Fruit fly (Drosophila melanogaster) whole organism, prepupa: ENCODE results near the gene ppk31.

Source experiments
- Blimp-1 ChIP-seq: fragments of 200-800 bp; sonication (Bioruptor generic); optimal IDR thresholded peaks from 3 replicates; lab custom pipeline; 2017; ENCODE audit warnings: missing biosample characterization, missing genetic modification characterization, mild to moderate bottlenecking, moderate library complexity, missing genetic modification reagents
- CG10631 ChIP-seq: fragments of 200-800 bp; sonication (Bioruptor generic); optimal IDR thresholded peaks from 2 replicates; lab custom pipeline; 2016; ENCODE audit warnings: missing biosample characterization, missing genetic modification characterization
- CG10669 ChIP-seq: fragments of 200-800 bp; sonication (Bioruptor generic); optimal IDR thresholded peaks from 3 replicates; lab custom pipeline; 2018; ENCODE audit warnings: missing biosample characterization, mild to moderate bottlenecking, missing genetic modification characterization, moderate library complexity
- CG11294 ChIP-seq: fragments of 200-800 bp; sonication (Bioruptor generic); IDR thresholded peaks from 2 replicates; pipeline ENCODE4 v1.3.6; 2022; ENCODE audit warnings: missing biosample characterization, missing genetic modification characterization
- CG11762 ChIP-seq: fragments of 200-800 bp; sonication (Bioruptor generic); optimal IDR thresholded peaks from 3 replicates; lab custom pipeline; 2016; ENCODE audit warnings: missing biosample characterization, missing genetic modification characterization; ENCODE audit not compliant: insufficient read depth
- CG11902 ChIP-seq: fragments of 200-800 bp; sonication (Bioruptor generic); optimal IDR thresholded peaks from 3 replicates; lab custom pipeline; 2016; ENCODE audit warnings: missing biosample characterization, missing genetic modification characterization
- CG15336 ChIP-seq: fragments of 200-800 bp; sonication (Bioruptor generic); IDR thresholded peaks from 2 replicates; pipeline ENCODE4 v1.3.6; 2022; ENCODE audit warnings: missing biosample characterization, missing genetic modification characterization
- CG1621 ChIP-seq: fragments of 200-800 bp; sonication (Bioruptor generic); optimal IDR thresholded peaks from 3 replicates; lab custom pipeline; 2018; ENCODE audit warnings: missing biosample characterization, mild to moderate bottlenecking, missing genetic modification characterization
- CG16779 ChIP-seq: fragments of 200-800 bp; sonication (Bioruptor generic); optimal IDR thresholded peaks from 3 replicates; lab custom pipeline; 2017; ENCODE audit warnings: missing biosample characterization, mild to moderate bottlenecking, missing genetic modification characterization
- CG3032 ChIP-seq: fragments of 200-800 bp; optimal IDR thresholded peaks from 2 replicates; lab custom pipeline; 2019; ENCODE audit warnings: missing biosample characterization, mild to moderate bottlenecking, missing genetic modification characterization, moderate library complexity
- CG31627 ChIP-seq: fragments of 200-800 bp; sonication (Bioruptor generic); optimal IDR thresholded peaks from 3 replicates; lab custom pipeline; 2016; ENCODE audit warnings: missing biosample characterization, missing genetic modification characterization
- CG32006 ChIP-seq: fragments of 200-800 bp; sonication (Bioruptor generic); optimal IDR thresholded peaks from 3 replicates; lab custom pipeline; 2017; ENCODE audit warnings: missing biosample characterization, mild to moderate bottlenecking, missing genetic modification characterization
- CG6276 ChIP-seq: fragments of 200-800 bp; sonication (Bioruptor generic); optimal IDR thresholded peaks from 2 replicates; lab custom pipeline; 2017; ENCODE audit warnings: missing biosample characterization, mild to moderate bottlenecking, missing genetic modification characterization
- CG6792 ChIP-seq: fragments of 200-800 bp; sonication (Bioruptor generic); optimal IDR thresholded peaks from 3 replicates; lab custom pipeline; 2016; ENCODE audit warnings: missing biosample characterization, missing genetic modification characterization
- CG6854 ChIP-seq: fragments of 200-800 bp; sonication (Bioruptor generic); optimal IDR thresholded peaks from 2 replicates; lab custom pipeline; 2017; ENCODE audit warnings: missing biosample characterization, mild to moderate bottlenecking, missing genetic modification characterization
- CG7368 ChIP-seq: fragments of 200-800 bp; sonication (Bioruptor generic); optimal IDR thresholded peaks from 3 replicates; lab custom pipeline; 2016; ENCODE audit warnings: missing biosample characterization, missing genetic modification characterization
- CG8319 ChIP-seq: fragments of 200-800 bp; sonication (Bioruptor generic); optimal IDR thresholded peaks from 3 replicates; lab custom pipeline; 2016; ENCODE audit warnings: missing biosample characterization, missing genetic modification characterization
- CG8632 ChIP-seq: fragments of 200-800 bp; sonication (Bioruptor generic); optimal IDR thresholded peaks from 3 replicates; lab custom pipeline; 2016; ENCODE audit warnings: missing biosample characterization, missing genetic modification characterization
- CG9139 ChIP-seq: fragments of 200-800 bp; sonication (Bioruptor generic); optimal IDR thresholded peaks from 3 replicates; lab custom pipeline; 2017; ENCODE audit warnings: missing biosample characterization, mild to moderate bottlenecking, missing genetic modification characterization
- Eip78C ChIP-seq: fragments of 200-800 bp; sonication (Bioruptor generic); peaks from one replicate; lab custom pipeline; 2016; ENCODE audit warnings: missing biosample characterization, missing genetic modification characterization
- Ets21C ChIP-seq: fragments of 200-800 bp; sonication (Bioruptor generic); optimal IDR thresholded peaks from 3 replicates; lab custom pipeline; 2016; ENCODE audit warnings: missing biosample characterization, missing genetic modification characterization
- Ets96B ChIP-seq: fragments of 200-800 bp; optimal IDR thresholded peaks from 2 replicates; lab custom pipeline; 2019; ENCODE audit warnings: missing biosample characterization, mild to moderate bottlenecking, missing genetic modification characterization, moderate library complexity
- Gug ChIP-seq: fragments of 200-800 bp; sonication (Bioruptor generic); IDR thresholded peaks from 2 replicates; pipeline ENCODE4 v1.3.6; 2022; ENCODE audit warnings: missing biosample characterization, missing genetic modification characterization
- Hr39 ChIP-seq: fragments of 200-800 bp; sonication (Bioruptor generic); optimal IDR thresholded peaks from 2 replicates; lab custom pipeline; 2016; ENCODE audit warnings: missing biosample characterization, missing genetic modification characterization
- Hr4 ChIP-seq: fragments of 200-800 bp; sonication (Bioruptor generic); optimal IDR thresholded peaks from 3 replicates; lab custom pipeline; 2016; ENCODE audit warnings: missing biosample characterization, missing genetic modification characterization
- Met ChIP-seq: fragments of 200-800 bp; sonication (Bioruptor generic); optimal IDR thresholded peaks from 3 replicates; lab custom pipeline; 2016; ENCODE audit warnings: missing biosample characterization, missing genetic modification characterization
- OdsH ChIP-seq: fragments of 200-800 bp; sonication (Bioruptor generic); optimal IDR thresholded peaks from 3 replicates; lab custom pipeline; 2016; ENCODE audit warnings: missing biosample characterization, missing genetic modification characterization
- Smox ChIP-seq: fragments of 200-800 bp; sonication (Bioruptor generic); optimal IDR thresholded peaks from 3 replicates; lab custom pipeline; 2016; ENCODE audit warnings: missing biosample characterization, missing genetic modification characterization
- Sox102F ChIP-seq: fragments of 200-800 bp; sonication (Bioruptor generic); optimal IDR thresholded peaks from 2 replicates; lab custom pipeline; 2016; ENCODE audit warnings: missing biosample characterization, mild to moderate bottlenecking, missing genetic modification characterization
- Sox14 ChIP-seq: fragments of 200-800 bp; sonication (Bioruptor generic); optimal IDR thresholded peaks from 3 replicates; lab custom pipeline; 2016; ENCODE audit warnings: missing biosample characterization, missing genetic modification characterization
- Sox15 ChIP-seq: fragments of 200-800 bp; sonication (Bioruptor generic); optimal IDR thresholded peaks from 3 replicates; lab custom pipeline; 2016; ENCODE audit warnings: missing biosample characterization, missing genetic modification characterization
- achi ChIP-seq: fragments of 200-800 bp; sonication (Bioruptor generic); optimal IDR thresholded peaks from 3 replicates; lab custom pipeline; 2016; ENCODE audit warnings: missing biosample characterization, missing genetic modification characterization
- acj6 ChIP-seq: fragments of 200-800 bp; sonication (Bioruptor generic); optimal IDR thresholded peaks from 3 replicates; lab custom pipeline; 2016; ENCODE audit warnings: missing biosample characterization, missing genetic modification characterization
- cyc ChIP-seq: fragments of 200-800 bp; sonication (Bioruptor generic); optimal IDR thresholded peaks from 3 replicates; lab custom pipeline; 2016; ENCODE audit warnings: missing biosample characterization, missing genetic modification characterization
- dac ChIP-seq: fragments of 200-800 bp; sonication (Bioruptor generic); optimal IDR thresholded peaks from 2 replicates; lab custom pipeline; 2017; ENCODE audit warnings: missing biosample characterization, mild to moderate bottlenecking, missing genetic modification characterization
- dsx ChIP-seq: fragments of 200-800 bp; optimal IDR thresholded peaks from 3 replicates; lab custom pipeline; 2019; ENCODE audit warnings: missing biosample characterization, mild to moderate bottlenecking, missing genetic modification characterization, moderate library complexity; ENCODE audit not compliant: poor library complexity, severe bottlenecking
- eg ChIP-seq: fragments of 200-800 bp; sonication (Bioruptor generic); IDR thresholded peaks from 3 replicates; pipeline ENCODE4 v1.3.6; 2022; ENCODE audit warnings: missing biosample characterization, missing genetic modification characterization
- esn ChIP-seq: fragments of 200-800 bp; sonication (Bioruptor generic); optimal IDR thresholded peaks from 2 replicates; lab custom pipeline; 2016; ENCODE audit warnings: missing biosample characterization, mild to moderate bottlenecking, missing genetic modification characterization, moderate library complexity
- fd59A ChIP-seq: fragments of 200-800 bp; sonication (Bioruptor generic); optimal IDR thresholded peaks from 2 replicates; lab custom pipeline; 2017; ENCODE audit warnings: missing biosample characterization, mild to moderate bottlenecking, missing genetic modification characterization, missing genetic modification reagents
- fd85E ChIP-seq: fragments of 200-800 bp; sonication (Bioruptor generic); optimal IDR thresholded peaks from 3 replicates; lab custom pipeline; 2016; ENCODE audit warnings: missing biosample characterization, missing genetic modification characterization
- fkh ChIP-seq: fragments of 200-800 bp; sonication (Bioruptor generic); optimal IDR thresholded peaks from 3 replicates; lab custom pipeline; 2017; ENCODE audit warnings: missing biosample characterization, mild to moderate bottlenecking, missing genetic modification characterization, moderate library complexity
- lz ChIP-seq: fragments of 200-800 bp; sonication (Bioruptor generic); optimal IDR thresholded peaks from 3 replicates; lab custom pipeline; 2016; ENCODE audit warnings: missing biosample characterization, missing genetic modification characterization
- net ChIP-seq: fragments of 200-800 bp; sonication (Bioruptor generic); optimal IDR thresholded peaks from 3 replicates; lab custom pipeline; 2016; ENCODE audit warnings: missing biosample characterization, missing genetic modification characterization
- pdm3 ChIP-seq: fragments of 200-800 bp; sonication (Bioruptor generic); optimal IDR thresholded peaks from 3 replicates; lab custom pipeline; 2016; ENCODE audit warnings: missing biosample characterization, missing genetic modification characterization
- spab ChIP-seq: fragments of 200-800 bp; sonication (Bioruptor generic); optimal IDR thresholded peaks from 2 replicates; lab custom pipeline; 2017; ENCODE audit warnings: missing biosample characterization, mild to moderate bottlenecking, missing genetic modification characterization, missing genetic modification reagents
- ss ChIP-seq, 2 experiments: fragments of 200-800 bp; sonication (Bioruptor generic); optimal IDR thresholded peaks; 2 replicates in 1 of 2; 3 replicates in 1 of 2; lab custom pipeline; 2017 to 2018; ENCODE audit warnings: mild to moderate bottlenecking in 2 of 2, missing biosample characterization in 2 of 2, missing genetic modification characterization in 2 of 2, moderate library complexity in 1 of 2
- topi ChIP-seq: fragments of 200-800 bp; sonication (Bioruptor generic); optimal IDR thresholded peaks from 3 replicates; lab custom pipeline; 2016; ENCODE audit warnings: missing biosample characterization, missing genetic modification characterization
- vri ChIP-seq: fragments of 200-800 bp; sonication (Bioruptor generic); optimal IDR thresholded peaks from 3 replicates; lab custom pipeline; 2016; ENCODE audit warnings: missing biosample characterization, mild to moderate bottlenecking, missing genetic modification characterization

ppk31 gene

dm6 chr3R:27175710-27176109, 12.8 kb downstream of the ppk31 start (continued):
- peak; percentile 49 for TF ChIP-seq CG3032
- peak; percentile 46 for TF ChIP-seq CG10669 (GFP tag; lab: Kevin White, UChicago)
- TF ChIP-seq CG11762 = peak; percentile 18
- no peak for TF ChIP-seq dsx (GFP tag; lab: Kevin White, UChicago)
- peak; percentile 2 for TF ChIP-seq Hr39
- TF ChIP-seq Smox = peak; percentile 36
- TF ChIP-seq Hr4 (GFP tag; lab: Kevin White, UChicago) = peak; percentile 53
- TF ChIP-seq CG32006 (GFP tag; lab: Kevin White, UChicago) = peak; percentile 66
- peak; percentile 25 for TF ChIP-seq OdsH (GFP tag; lab: Kevin White, UChicago)
- TF ChIP-seq Met (GFP tag; lab: Kevin White, UChicago) = peak; percentile 28
- TF ChIP-seq CG6854 (GFP tag; lab: Kevin White, UChicago) = no peak
- TF ChIP-seq Ets21C (GFP tag; lab: Kevin White, UChicago) = no peak
- TF ChIP-seq, all 60 proteins: peak for 39

- TF ChIP-seq CG8319 = no peak
- peak; percentile 62 for TF ChIP-seq Ets96B (tag; lab: Kevin White, UChicago)
- TF ChIP-seq Sox102F = no peak
- peak; percentile 7 for TF ChIP-seq vri (GFP tag; lab: Kevin White, UChicago)
- no peak for TF ChIP-seq CG7368
- TF ChIP-seq spab (GFP tag; lab: Kevin White, UChicago) = peak; percentile 43
- no peak for TF ChIP-seq fd85E (GFP tag; lab: Kevin White, UChicago)
- TF ChIP-seq Gug (GFP tag; lab: Robert Waterston, UW) = no peak
- TF ChIP-seq CG32006 (GFP tag; lab: Kevin White, UChicago) = peak; percentile 17
- TF ChIP-seq Ets21C (GFP tag; lab: Kevin White, UChicago) = no peak
- peak; percentile 4 for TF ChIP-seq CG1621
- TF ChIP-seq CG16779 (tag; lab: Kevin White, UChicago) = no peak
- TF ChIP-seq net (GFP tag; lab: Kevin White, UChicago) = peak; percentile 18
- TF ChIP-seq CG8632 = peak; percentile 16
- TF ChIP-seq Hr39 = no peak
- TF ChIP-seq CG3032 = peak; percentile 54
- TF ChIP-seq Hr4 (GFP tag; lab: Kevin White, UChicago) = no peak
- peak; percentile 75 for TF ChIP-seq Eip78C (GFP tag; lab: Kevin White, UChicago)
- no peak for TF ChIP-seq CG11902 (GFP tag; lab: Kevin White, UChicago)
- no peak for TF ChIP-seq dac
- TF ChIP-seq fd59A (GFP tag; lab: Kevin White, UChicago) = peak; percentile 35
- TF ChIP-seq topi (GFP tag; lab: Kevin White, UChicago) = peak; percentile 2
- TF ChIP-seq CG15336 (GFP tag; lab: Robert Waterston, UW) = peak; percentile 48; the same call in 1 of the 2 replicates
- TF ChIP-seq acj6 = peak; percentile 56
- peak; percentile 55 for TF ChIP-seq CG10631 (GFP tag; lab: Kevin White, UChicago)
- no peak for TF ChIP-seq fkh (GFP tag; lab: Kevin White, UChicago)
- TF ChIP-seq Sox14 = no peak
- TF ChIP-seq ss (GFP tag; optimal IDR thresholded peaks at IDR 0.05; lab: Kevin White, UChicago) = peak; percentile 31 to 76
- peak; percentile 48 for TF ChIP-seq CG6792
- TF ChIP-seq CG31627 (GFP tag; lab: Kevin White, UChicago) = no peak
- no peak for TF ChIP-seq pdm3 (GFP tag; lab: Kevin White, UChicago)
- peak; percentile 29 for TF ChIP-seq CG10669 (GFP tag; lab: Kevin White, UChicago)
- no peak for TF ChIP-seq Smox
- TF ChIP-seq eg (GFP tag; lab: Robert Waterston, UW) = no peak
- TF ChIP-seq lz (GFP tag; lab: Kevin White, UChicago) = peak; percentile 13
- TF ChIP-seq cyc (GFP tag; lab: Kevin White, UChicago) = peak; percentile 13
- no peak for TF ChIP-seq CG11762
- peak; percentile 47 for TF ChIP-seq esn
- TF ChIP-seq achi (GFP tag; lab: Kevin White, UChicago) = peak; percentile 51
- TF ChIP-seq CG9139 (GFP tag; lab: Kevin White, UChicago) = no peak
- no peak for TF ChIP-seq Sox15 (GFP tag; lab: Kevin White, UChicago)
- TF ChIP-seq CG6276 = no peak
- TF ChIP-seq OdsH (GFP tag; lab: Kevin White, UChicago) = peak; percentile 50
- peak; percentile 33 for TF ChIP-seq CG6854 (GFP tag; lab: Kevin White, UChicago)
- peak; percentile 39 for TF ChIP-seq Met (GFP tag; lab: Kevin White, UChicago)
- TF ChIP-seq Blimp-1 (GFP tag; lab: Kevin White, UChicago) = peak; percentile 8
- peak; percentile 46 for TF ChIP-seq dsx (GFP tag; lab: Kevin White, UChicago)
- TF ChIP-seq CG11294 (GFP tag; lab: Robert Waterston, UW) = no peak
These were observed 14.6 kb downstream of the ppk31 start for dm6 chr3R:27177567-27177966.
